Fruit fly (Drosophila melanogaster) whole organism, pupa: ENCODE data around the gene CG13041.

ENCODE experiments used
- CG10348 ChIP-seq: fragments of 200-800 bp; sonication (Bioruptor generic); IDR thresholded peaks from 2 replicates; pipeline ENCODE4 v1.3.6; 2022; ENCODE audit warnings: missing biosample characterization, missing genetic modification characterization
- CG12605 ChIP-seq: fragments of 200-800 bp; sonication (Bioruptor generic); IDR thresholded peaks from 2 replicates; pipeline ENCODE4 v1.3.6; 2022; ENCODE audit warnings: missing biosample characterization, missing genetic modification characterization
- CG13204 ChIP-seq: fragments of 200-800 bp; sonication (Bioruptor generic); optimal IDR thresholded peaks from 2 replicates; lab custom pipeline; 2018; ENCODE audit warnings: missing biosample characterization, mild to moderate bottlenecking, missing genetic modification characterization, moderate library complexity
- CG14655 ChIP-seq: fragments of 200-800 bp; sonication (Bioruptor generic); optimal IDR thresholded peaks from 3 replicates; lab custom pipeline; 2017; ENCODE audit warnings: mild to moderate bottlenecking, missing biosample characterization, missing genetic modification reagents, missing genetic modification characterization
- CG17806 ChIP-seq: fragments of 200-800 bp; sonication (Bioruptor generic); optimal IDR thresholded peaks from 2 replicates; lab custom pipeline; 2018; ENCODE audit warnings: missing biosample characterization, mild to moderate bottlenecking, missing genetic modification characterization, moderate library complexity
- CG32121 ChIP-seq: fragments of 200-800 bp; sonication (Bioruptor generic); IDR thresholded peaks from 2 replicates; pipeline ENCODE4 v1.3.6; 2022; ENCODE audit warnings: missing biosample characterization, missing genetic modification characterization
- CG34367 ChIP-seq: fragments of 200-800 bp; sonication (Bioruptor generic); optimal IDR thresholded peaks from 2 replicates; lab custom pipeline; 2018; ENCODE audit warnings: missing biosample characterization, mild to moderate bottlenecking, missing genetic modification characterization
- CG4496 ChIP-seq: fragments of 200-800 bp; sonication (Bioruptor generic); IDR thresholded peaks from 3 replicates; pipeline ENCODE4 v1.3.6; 2022; ENCODE audit warnings: missing biosample characterization, missing genetic modification characterization
- CG8159 ChIP-seq: fragments of 200-800 bp; sonication (Bioruptor generic); optimal IDR thresholded peaks from 3 replicates; lab custom pipeline; 2018; ENCODE audit warnings: missing biosample characterization, mild to moderate bottlenecking, missing genetic modification characterization, moderate library complexity
- CG8301 ChIP-seq: fragments of 200-800 bp; sonication (Bioruptor generic); optimal IDR thresholded peaks from 2 replicates; lab custom pipeline; 2018; ENCODE audit warnings: missing biosample characterization, mild to moderate bottlenecking, missing genetic modification characterization
- CG9948 ChIP-seq: fragments of 200-800 bp; sonication (Bioruptor generic); optimal IDR thresholded peaks from 2 replicates; lab custom pipeline; 2018; ENCODE audit warnings: missing biosample characterization, mild to moderate bottlenecking, missing genetic modification characterization, moderate library complexity
- D1 ChIP-seq: fragments of 200-800 bp; sonication (Bioruptor generic); optimal IDR thresholded peaks from 2 replicates; lab custom pipeline; 2018; ENCODE audit warnings: missing biosample characterization, mild to moderate bottlenecking, missing genetic modification characterization, moderate library complexity
- EcR ChIP-seq: fragments of 200-800 bp; sonication (Bioruptor generic); optimal IDR thresholded peaks from 3 replicates; lab custom pipeline; 2019; ENCODE audit warnings: missing biosample characterization, missing genetic modification characterization, mild to moderate bottlenecking, moderate library complexity, missing genetic modification reagents
- Ets98B ChIP-seq: fragments of 200-800 bp; sonication (Bioruptor generic); IDR thresholded peaks from 2 replicates; pipeline ENCODE4 v1.3.6; 2022; ENCODE audit warnings: missing biosample characterization, missing genetic modification characterization
- Pif1A ChIP-seq: fragments of 200-800 bp; sonication (Bioruptor generic); optimal IDR thresholded peaks from 3 replicates; lab custom pipeline; 2016; ENCODE audit warnings: missing biosample characterization, missing genetic modification characterization
- Pif1B ChIP-seq: fragments of 200-800 bp; sonication (Bioruptor generic); optimal IDR thresholded peaks from 3 replicates; lab custom pipeline; 2016; ENCODE audit warnings: missing biosample characterization, missing genetic modification characterization
- Snoo ChIP-seq: fragments of 200-800 bp; sonication (Bioruptor generic); optimal IDR thresholded peaks from 3 replicates; lab custom pipeline; 2017; ENCODE audit warnings: missing biosample characterization, mild to moderate bottlenecking, missing genetic modification characterization, inconsistent platforms
- fd96Ca ChIP-seq: fragments of 200-800 bp; sonication (Bioruptor generic); IDR thresholded peaks from 3 replicates; pipeline ENCODE4 v1.3.6; 2022; ENCODE audit warnings: missing biosample characterization, missing genetic modification characterization
- gl ChIP-seq: fragments of 200-800 bp; sonication (Bioruptor generic); optimal IDR thresholded peaks from 2 replicates; lab custom pipeline; 2018; ENCODE audit warnings: missing biosample characterization, mild to moderate bottlenecking, missing genetic modification characterization

CG13041 gene

dm6 chr3L:16339873-16340272 is 20.5 kb upstream of the CG13041 start:
- no peak for TF ChIP-seq CG8301 (tag; lab: Kevin White, UChicago)
- peak; percentile 35 for TF ChIP-seq EcR (GFP tag; lab: Kevin White, UChicago)

- TF ChIP-seq CG32121 (GFP tag; lab: Robert Waterston, UW) (no peak), CG14655 (GFP tag; lab: Kevin White, UChicago) (no peak), Ets98B (no peak; the same call in 1 of the 2 replicates), CG8301 (tag; lab: Kevin White, UChicago) (no peak)
Measured at dm6 chr3L:16339463-16339862, 20.1 kb upstream of the CG13041 start.

dm6 chr3L:16338703-16339102 is 19.4 kb upstream of the CG13041 start, which contains the start of gene CG4998:
Gene CG4998, plus strand, starts transcription at chr3L:16339003.
- TF ChIP-seq CG14655 (GFP tag; lab: Kevin White, UChicago) (no peak), gl (tag; lab: Kevin White, UChicago) (no peak)

DNA sequence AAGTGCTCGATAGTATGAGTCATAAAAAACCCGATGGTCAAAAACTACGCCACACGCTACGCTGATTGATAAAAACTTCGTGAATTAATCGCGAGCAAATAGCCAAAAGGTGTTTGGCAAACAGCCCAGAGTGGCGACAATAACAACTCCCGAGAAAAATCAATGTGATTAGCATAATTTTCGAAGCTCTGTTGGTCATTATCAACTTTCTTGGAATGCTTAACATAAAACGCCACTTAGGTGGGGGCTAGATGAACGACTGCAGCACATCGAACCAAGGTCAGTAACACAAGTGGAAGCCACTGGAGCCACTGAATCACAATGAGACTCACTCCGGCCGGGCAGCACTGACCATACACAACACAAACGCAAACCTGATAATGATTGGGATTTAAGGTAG is 18.4 kb upstream of the CG13041 start:
- no peak for TF ChIP-seq Pif1A (GFP tag; lab: Kevin White, UChicago)
- no peak for TF ChIP-seq Pif1B (GFP tag; lab: Kevin White, UChicago)
- no peak for TF ChIP-seq CG8301 (tag; lab: Kevin White, UChicago)
- no peak for TF ChIP-seq gl (tag; lab: Kevin White, UChicago)
- TF ChIP-seq fd96Ca (GFP tag; lab: Robert Waterston, UW), result no peak
- no peak for TF ChIP-seq CG9948 (tag; lab: Kevin White, UChicago)

DNA sequence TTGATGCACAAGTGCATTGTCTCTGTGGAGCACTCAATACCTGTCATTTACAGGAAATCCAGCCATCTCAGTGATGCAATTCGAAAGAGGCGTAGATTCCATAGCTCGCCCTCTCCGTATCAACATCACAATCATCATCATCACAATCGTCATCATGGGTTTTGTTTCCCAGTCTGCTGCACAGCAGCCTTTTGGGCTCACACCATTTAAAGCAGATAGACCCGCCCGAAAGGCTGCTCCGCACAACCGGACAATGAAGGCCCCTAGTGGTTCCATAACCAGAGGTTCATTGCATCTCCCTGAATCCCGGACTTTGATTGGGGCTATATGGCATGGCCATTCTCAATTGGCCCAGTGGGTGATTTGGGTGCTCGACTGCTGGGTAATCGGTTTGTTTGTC is 15.6 kb upstream of the CG13041 start:
- no peak for TF ChIP-seq CG13204 (GFP tag; lab: Kevin White, UChicago)
- TF ChIP-seq CG8159 (tag; lab: Kevin White, UChicago), result no peak
- TF ChIP-seq CG4496 (GFP tag; lab: Robert Waterston, UW), result peak; percentile 69; the same call in 2 of the 3 replicates
- peak; percentile 25 for TF ChIP-seq EcR (GFP tag; lab: Kevin White, UChicago)
- TF ChIP-seq fd96Ca (GFP tag; lab: Robert Waterston, UW), result 0 out of 3 replicates have a peak, but pooled peaks have one; percentile 15

DNA sequence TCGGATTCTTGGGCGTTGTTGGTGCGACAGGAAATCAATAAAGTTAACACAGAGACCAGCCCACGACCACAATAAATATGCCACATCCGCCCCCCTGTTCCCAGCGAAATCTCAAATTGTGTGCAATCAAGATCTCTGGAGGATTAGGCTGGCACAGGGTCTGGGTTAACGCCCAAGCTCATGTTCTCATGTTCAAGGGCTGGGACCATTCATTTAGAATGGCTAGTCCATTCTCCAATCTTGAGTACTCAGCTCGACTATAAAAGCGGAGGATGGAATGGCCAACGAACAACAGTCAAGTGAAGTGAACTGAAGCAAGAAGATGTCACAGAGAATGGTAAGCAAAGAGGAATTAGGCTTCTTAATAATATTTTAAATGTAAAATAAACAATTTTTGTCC is 13.7 kb upstream of the CG13041 start, which contains the start of gene CG13056:
CG13056 (plus strand) TSS at position 301 of the 400 bp plus-strand sequence.
- no peak for TF ChIP-seq Snoo (tag; lab: Kevin White, UChicago)
- TF ChIP-seq CG12605 (GFP tag; lab: Robert Waterston, UW), result no peak
- TF ChIP-seq Pif1B (GFP tag; lab: Kevin White, UChicago), result no peak
- TF ChIP-seq CG4496 (GFP tag; lab: Robert Waterston, UW), result no peak

DNA sequence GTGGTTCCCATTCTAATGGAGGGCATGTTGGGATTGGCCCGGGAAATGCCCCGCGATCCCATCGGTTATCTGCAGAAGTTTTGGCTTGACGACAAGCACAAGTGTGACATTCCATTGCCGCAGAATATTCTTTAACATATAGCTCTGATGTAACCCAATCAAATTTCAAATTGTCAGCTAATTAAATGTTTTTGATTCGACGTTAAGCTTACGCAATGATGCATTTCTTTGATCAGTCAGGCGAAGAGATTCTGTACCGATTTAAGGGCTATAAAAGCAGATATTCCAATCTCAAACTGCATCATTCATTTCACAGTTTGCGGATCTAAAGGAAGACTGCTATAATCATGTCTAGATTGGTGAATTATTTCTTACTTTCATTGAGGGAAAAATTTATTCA is 12.3 kb upstream of the CG13041 start, which contains the start of gene retinin:
retinin (plus strand) TSS at position 301 of the 400 bp plus-strand sequence.
- TF ChIP-seq gl (tag; lab: Kevin White, UChicago) (no peak), CG14655 (GFP tag; lab: Kevin White, UChicago) (no peak), D1 (tag; lab: Kevin White, UChicago) (no peak)

- TF ChIP-seq Pif1B (GFP tag; lab: Kevin White, UChicago), result no peak
- TF ChIP-seq CG14655 (GFP tag; lab: Kevin White, UChicago), result no peak
- TF ChIP-seq D1 (tag; lab: Kevin White, UChicago), result no peak
- no peak for TF ChIP-seq CG9948 (tag; lab: Kevin White, UChicago)
- no peak for TF ChIP-seq Pif1A (GFP tag; lab: Kevin White, UChicago)
- TF ChIP-seq CG8159 (tag; lab: Kevin White, UChicago), result no peak
- no peak for TF ChIP-seq CG32121 (GFP tag; lab: Robert Waterston, UW)
- TF ChIP-seq, all 21 proteins: peak for 0
Measured at dm6 chr3L:16330740-16331139, 11.4 kb upstream of the CG13041 start, which contains the start of gene CG33060. Gene CG33060, plus strand, starts transcription at chr3L:16331040.

DNA sequence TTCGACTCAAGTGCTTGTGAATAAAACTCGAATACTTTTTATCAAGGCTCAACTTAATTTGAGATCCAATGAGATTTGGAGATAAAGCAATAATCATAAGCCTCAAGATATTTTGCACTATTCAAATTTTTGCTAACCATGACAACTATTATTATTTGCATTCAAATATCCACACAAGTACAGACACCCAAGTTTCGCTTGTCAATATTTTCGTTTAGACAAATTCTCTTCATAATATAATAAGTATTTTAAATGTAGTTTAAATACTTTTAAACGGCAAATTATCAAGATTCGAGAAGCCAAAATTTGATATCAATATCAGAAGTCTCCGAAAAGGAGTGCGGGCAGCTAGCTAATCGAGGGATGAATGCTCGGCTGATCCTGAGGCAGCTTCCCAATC is 10.2 kb upstream of the CG13041 start, which contains the start of gene CG33061:
CG33061 (plus strand) TSS at position 301 of the 400 bp plus-strand sequence.
- TF ChIP-seq CG34367 (tag; lab: Kevin White, UChicago) (no peak), D1 (tag; lab: Kevin White, UChicago) (no peak), CG32121 (GFP tag; lab: Robert Waterston, UW) (no peak), CG17806 (tag; lab: Kevin White, UChicago) (no peak), gl (tag; lab: Kevin White, UChicago) (no peak), CG12605 (GFP tag; lab: Robert Waterston, UW) (no peak), CG10348 (GFP tag; lab: Robert Waterston, UW) (no peak), Snoo (tag; lab: Kevin White, UChicago) (no peak), CG8301 (tag; lab: Kevin White, UChicago) (no peak), EcR (GFP tag; lab: Kevin White, UChicago) (no peak)
